Worm (Caenorhabditis elegans) whole organism, L1 larva: ENCODE measurements around the gene F17A9.4.
A peak's percentile ranks its signal among the peaks of the same experiment; 100 is the strongest.

Experiments
- C04F5.9 ChIP-seq: sonication (generic microtip); optimal IDR thresholded peaks from 2 replicates; lab custom pipeline; 2016; ENCODE audit warnings: missing genetic modification characterization, missing compliant biosample characterization
- C16A3.4 ChIP-seq: fragments of 150-350 bp; optimal IDR thresholded peaks from 2 replicates; lab custom pipeline; 2014; ENCODE audit warnings: missing biosample characterization, missing genetic modification characterization
- C34B4.2 ChIP-seq: sonication (generic microtip); optimal IDR thresholded peaks from 2 replicates; lab custom pipeline; 2017; ENCODE audit warnings: mild to moderate bottlenecking, missing genetic modification characterization, missing compliant biosample characterization
- Y116A8C.19 ChIP-seq: sonication (generic microtip); optimal IDR thresholded peaks from 2 replicates; lab custom pipeline; 2016; ENCODE audit warnings: missing compliant biosample characterization, missing genetic modification characterization, borderline replicate concordance
- aha-1 ChIP-seq: fragments of 150-350 bp; optimal IDR thresholded peaks from 2 replicates; lab custom pipeline; 2014; ENCODE audit warnings: missing biosample characterization, missing genetic modification characterization
- alr-1 ChIP-seq: fragments of 200-800 bp; sonication (Bioruptor generic); optimal IDR thresholded peaks from 2 replicates; lab custom pipeline; 2018; ENCODE audit warnings: borderline replicate concordance, mild to moderate bottlenecking, missing genetic modification characterization, missing compliant biosample characterization
- blmp-1 ChIP-seq: fragments of 150-350 bp; optimal IDR thresholded peaks from 2 replicates; lab custom pipeline; 2014; ENCODE audit warnings: missing biosample characterization, missing genetic modification characterization
- ceh-8 ChIP-seq: fragments of 200-800 bp; sonication (Bioruptor generic); optimal IDR thresholded peaks from 2 replicates; lab custom pipeline; 2018; ENCODE audit warnings: mild to moderate bottlenecking, missing genetic modification characterization, moderate library complexity, missing compliant biosample characterization
- ceh-82 ChIP-seq, 3 experiments: fragments of 150-350 bp in 1 of 3; sonication (generic microtip) in 2 of 3; optimal IDR thresholded peaks; 2 replicates each; lab custom pipeline; 2014 to 2017; ENCODE audit warnings: missing biosample characterization in 3 of 3, missing genetic modification characterization in 3 of 3
- dpl-1 ChIP-seq, 3 experiments: fragments of 150-350 bp in 2 of 3; sonication (generic microtip) in 1 of 3; optimal IDR thresholded peaks; 2 replicates each; lab custom pipeline; 2014 to 2017; ENCODE audit warnings: missing biosample characterization in 3 of 3, missing genetic modification characterization in 3 of 3, missing genetic modification reagents in 3 of 3
- dsc-1 ChIP-seq: sonication (generic microtip); optimal IDR thresholded peaks from 2 replicates; lab custom pipeline; 2016; ENCODE audit warnings: mild to moderate bottlenecking, missing genetic modification characterization, missing compliant biosample characterization
- efl-1 ChIP-seq, 4 experiments: fragments of 150-350 bp; optimal IDR thresholded peaks in 3 of 4; peaks in 1 of 4; 1 replicate in 1 of 4; 2 replicates in 3 of 4; lab custom pipeline; 2014; ENCODE audit warnings: missing biosample characterization in 2 of 4, missing genetic modification characterization in 2 of 4, missing genetic modification reagents in 2 of 4
- efl-3 ChIP-seq: fragments of 200-800 bp; sonication (Bioruptor generic); optimal IDR thresholded peaks from 2 replicates; lab custom pipeline; 2018; ENCODE audit warnings: mild to moderate bottlenecking, missing genetic modification characterization, missing compliant biosample characterization
- egl-13 ChIP-seq: sonication (generic microtip); optimal IDR thresholded peaks from 2 replicates; lab custom pipeline; 2016; ENCODE audit warnings: missing genotype, missing genetic modification reagents, missing genetic modification characterization, missing compliant biosample characterization
- egl-27 ChIP-seq, 2 experiments: fragments of 150-350 bp in 1 of 2; sonication (generic microtip); optimal IDR thresholded peaks; 3 replicates each; lab custom pipeline; 2017 to 2018; ENCODE audit warnings: missing biosample characterization in 2 of 2, missing genetic modification characterization in 2 of 2, missing genetic modification reagents in 2 of 2
- elt-3 ChIP-seq, 6 experiments: fragments of 150-350 bp in 1 of 6; sonication (generic microtip); optimal IDR thresholded peaks; 2 replicates each; lab custom pipeline; 2017 to 2018; ENCODE audit warnings: missing biosample characterization in 6 of 6, missing genetic modification characterization in 6 of 6, inconsistent platforms in 1 of 6
- fkh-8 ChIP-seq: sonication (generic microtip); optimal IDR thresholded peaks from 2 replicates; lab custom pipeline; 2016; ENCODE audit warnings: mild to moderate bottlenecking, missing genetic modification characterization, missing compliant biosample characterization
- fos-1 ChIP-seq: fragments of 150-350 bp; optimal IDR thresholded peaks from 2 replicates; lab custom pipeline; 2014; ENCODE audit warnings: missing biosample characterization, missing genetic modification characterization
- hlh-4 ChIP-seq: sonication (generic microtip); optimal IDR thresholded peaks from 2 replicates; lab custom pipeline; 2016; ENCODE audit warnings: mild to moderate bottlenecking, missing genetic modification characterization, missing compliant biosample characterization
- hpl-2 ChIP-seq: fragments of 150-350 bp; optimal IDR thresholded peaks from 2 replicates; lab custom pipeline; 2014; ENCODE audit warnings: missing biosample characterization, missing genetic modification reagents, missing genetic modification characterization
- lin-13 ChIP-seq: fragments of 150-350 bp; optimal IDR thresholded peaks from 2 replicates; lab custom pipeline; 2014; ENCODE audit warnings: missing biosample characterization, missing genetic modification reagents, missing genetic modification characterization
- lin-14 ChIP-seq: fragments of 200-800 bp; sonication (Bioruptor generic); optimal IDR thresholded peaks from 2 replicates; lab custom pipeline; 2018; ENCODE audit warnings: mild to moderate bottlenecking, missing genetic modification characterization, moderate library complexity, missing compliant biosample characterization
- lin-15B ChIP-seq: fragments of 150-350 bp; sonication (generic microtip); optimal IDR thresholded peaks from 3 replicates; lab custom pipeline; 2014; ENCODE audit warnings: missing biosample characterization, missing genetic modification characterization
- lin-35 ChIP-seq, 2 experiments: fragments of 150-350 bp; optimal IDR thresholded peaks; 2 replicates each; lab custom pipeline; 2014; ENCODE audit warnings: missing biosample characterization in 2 of 2, missing genetic modification characterization in 2 of 2, missing genetic modification reagents in 2 of 2
- lin-39 ChIP-seq: fragments of 150-350 bp; optimal IDR thresholded peaks from 2 replicates; lab custom pipeline; 2014; ENCODE audit warnings: missing biosample characterization, missing genetic modification reagents, missing genetic modification characterization
- lir-3 ChIP-seq: sonication (generic microtip); optimal IDR thresholded peaks from 2 replicates; lab custom pipeline; 2016; ENCODE audit warnings: mild to moderate bottlenecking, missing genetic modification characterization, moderate library complexity, missing compliant biosample characterization; ENCODE audit not compliant: poor library complexity
- lsy-2 ChIP-seq, 2 experiments: fragments of 150-350 bp; optimal IDR thresholded peaks; 2 replicates each; lab custom pipeline; 2014; ENCODE audit warnings: missing biosample characterization in 2 of 2, missing genetic modification characterization in 2 of 2
- mab-9 ChIP-seq: fragments of 200-800 bp; sonication (Bioruptor generic); IDR thresholded peaks from 2 replicates; pipeline ENCODE4 v1.3.6; 2022; ENCODE audit warnings: missing genetic modification reagents, missing genetic modification characterization, missing compliant biosample characterization
- mef-2 ChIP-seq: fragments of 150-350 bp; optimal IDR thresholded peaks from 2 replicates; lab custom pipeline; 2014; ENCODE audit warnings: missing biosample characterization, missing genetic modification characterization
- mep-1 ChIP-seq: fragments of 150-350 bp; optimal IDR thresholded peaks from 2 replicates; lab custom pipeline; 2014; ENCODE audit warnings: missing biosample characterization, missing genetic modification characterization
- nhr-11 ChIP-seq: fragments of 150-350 bp; optimal IDR thresholded peaks from 2 replicates; lab custom pipeline; 2014; ENCODE audit warnings: missing biosample characterization, missing genetic modification characterization
- nhr-12 ChIP-seq: sonication (generic microtip); optimal IDR thresholded peaks from 2 replicates; lab custom pipeline; 2017; ENCODE audit warnings: missing biosample characterization, missing genetic modification characterization
- nhr-19 ChIP-seq: fragments of 200-800 bp; sonication (Bioruptor generic); conservative IDR thresholded peaks from 2 replicates; pipeline ENCODE4 v1.3.6; 2022; ENCODE audit warnings: missing genetic modification characterization, missing compliant biosample characterization
- nhr-237 ChIP-seq: fragments of 150-350 bp; optimal IDR thresholded peaks from 2 replicates; lab custom pipeline; 2014; ENCODE audit warnings: missing biosample characterization, missing genetic modification characterization
- nhr-71 ChIP-seq: sonication (generic microtip); optimal IDR thresholded peaks from 2 replicates; lab custom pipeline; 2016; ENCODE audit warnings: mild to moderate bottlenecking, missing genetic modification characterization, moderate library complexity, missing compliant biosample characterization
- nhr-85 ChIP-seq: sonication (generic microtip); peaks from one replicate; lab custom pipeline; 2016; ENCODE audit warnings: missing genetic modification characterization, inconsistent platforms, missing compliant biosample characterization
- pag-3 ChIP-seq: sonication (generic microtip); optimal IDR thresholded peaks from 2 replicates; lab custom pipeline; 2017; ENCODE audit warnings: missing genetic modification characterization, mild to moderate bottlenecking, missing compliant biosample characterization, antibody characterized with exemption, borderline replicate concordance; ENCODE audit not compliant: insufficient read depth
- pqm-1 ChIP-seq: sonication (generic microtip); optimal IDR thresholded peaks from 3 replicates; lab custom pipeline; 2017; ENCODE audit warnings: missing biosample characterization, missing genetic modification characterization
- rnt-1 ChIP-seq: sonication (generic microtip); optimal IDR thresholded peaks from 2 replicates; lab custom pipeline; 2016; ENCODE audit warnings: mild to moderate bottlenecking, missing genetic modification characterization, moderate library complexity, missing compliant biosample characterization
- skn-1 ChIP-seq: fragments of 150-350 bp; optimal IDR thresholded peaks from 2 replicates; lab custom pipeline; 2014; ENCODE audit warnings: missing biosample characterization, missing genetic modification characterization
- snpc-4 ChIP-seq: fragments of 150-350 bp; optimal IDR thresholded peaks from 2 replicates; lab custom pipeline; 2014; ENCODE audit warnings: missing biosample characterization, missing genetic modification characterization
- sox-4 ChIP-seq: sonication (generic microtip); optimal IDR thresholded peaks from 2 replicates; lab custom pipeline; 2016; ENCODE audit warnings: missing genetic modification characterization, missing compliant biosample characterization
- sptf-1 ChIP-seq: fragments of 150-350 bp; optimal IDR thresholded peaks from 2 replicates; lab custom pipeline; 2014; ENCODE audit warnings: missing biosample characterization, missing genetic modification characterization
- sup-37 ChIP-seq: fragments of 200-800 bp; sonication (Bioruptor generic); optimal IDR thresholded peaks from 2 replicates; lab custom pipeline; 2018; ENCODE audit warnings: mild to moderate bottlenecking, missing genetic modification characterization, missing compliant biosample characterization
- swsn-7 ChIP-seq: sonication (generic microtip); optimal IDR thresholded peaks from 2 replicates; lab custom pipeline; 2016; ENCODE audit warnings: missing genetic modification characterization, missing compliant biosample characterization
- tbx-2 ChIP-seq: sonication (generic microtip); optimal IDR thresholded peaks from 2 replicates; lab custom pipeline; 2016; ENCODE audit warnings: missing genetic modification characterization, missing compliant biosample characterization
- tlp-1 ChIP-seq: fragments of 150-350 bp; optimal IDR thresholded peaks from 2 replicates; lab custom pipeline; 2014; ENCODE audit warnings: missing biosample characterization, missing genetic modification characterization
- unc-86 ChIP-seq: sonication (generic microtip); optimal IDR thresholded peaks from 2 replicates; lab custom pipeline; 2016; ENCODE audit warnings: missing genetic modification characterization, missing compliant biosample characterization
- unc-98 ChIP-seq: fragments of 200-800 bp; sonication (Bioruptor generic); IDR thresholded peaks from 2 replicates; pipeline ENCODE4 v1.3.6; 2022; ENCODE audit warnings: missing genetic modification characterization, missing compliant biosample characterization
- vab-15 ChIP-seq: sonication (generic microtip); optimal IDR thresholded peaks from 2 replicates; lab custom pipeline; 2017; ENCODE audit warnings: missing genotype, mild to moderate bottlenecking, missing genetic modification characterization, missing compliant biosample characterization
- xbp-1 ChIP-seq: sonication (generic microtip); optimal IDR thresholded peaks from 2 replicates; lab custom pipeline; 2016; ENCODE audit warnings: missing genetic modification characterization, missing compliant biosample characterization

The F17A9.4 gene

DNA sequence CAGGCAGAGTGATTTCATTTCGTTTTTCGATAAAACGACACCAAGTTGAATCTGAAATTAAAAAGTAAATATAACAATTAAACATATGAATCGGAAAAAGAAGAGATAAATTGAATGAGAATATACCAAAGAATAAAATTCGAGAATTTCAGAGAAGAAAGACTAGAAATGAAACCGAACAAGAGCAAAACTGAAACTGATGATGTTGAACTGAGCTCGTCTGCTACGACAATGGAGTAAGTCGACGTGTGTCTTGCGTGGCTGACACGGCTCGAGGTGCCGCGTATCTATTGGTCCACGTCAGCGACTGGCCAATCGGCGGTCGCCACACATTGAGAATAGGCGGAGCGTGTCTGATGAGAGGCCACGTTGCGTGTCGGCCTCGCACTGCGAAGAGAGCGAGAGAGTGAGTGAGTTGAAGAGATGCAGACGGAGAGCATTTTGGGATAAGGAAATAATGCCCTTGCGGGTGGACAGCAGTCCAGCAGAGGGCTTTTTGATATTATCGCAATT lies 9.9 kb downstream of the F17A9.4 start, which contains the start of gene crt-1:
Gene crt-1 (minus strand): TSS at position 51 of the 513 bp plus-strand sequence.
- peak; percentile 92 for TF ChIP-seq egl-13 (tag; lab: Kevin White, UChicago)
- TF ChIP-seq egl-27 (tag; optimal IDR thresholded peaks at IDR 0.05; lab: Kevin White, UChicago), result peak; percentile 26 to 73
- TF ChIP-seq C34B4.2, result no peak
- peak; percentile 63 for TF ChIP-seq snpc-4 (tag; lab: Kevin White, UChicago)
- TF ChIP-seq dsc-1 (tag; lab: Kevin White, UChicago), result peak; percentile 94
- TF ChIP-seq fkh-8 (tag; lab: Kevin White, UChicago), result peak; percentile 96
- TF ChIP-seq tlp-1 (tag; lab: Kevin White, UChicago), result no peak
- TF ChIP-seq nhr-19 (GFP tag; lab: Robert Waterston, UW), result peak; percentile 95
- no peak for TF ChIP-seq Y116A8C.19 (tag; lab: Kevin White, UChicago)
- peak; percentile 96 for TF ChIP-seq swsn-7 (tag; lab: Kevin White, UChicago)
- no peak for TF ChIP-seq nhr-12 (tag; lab: Kevin White, UChicago)
- peak; percentile 68 for TF ChIP-seq lin-39
- peak; percentile 63 for TF ChIP-seq C04F5.9 (tag; lab: Kevin White, UChicago)
- peak; percentile 76 to 92 (median 89) for TF ChIP-seq ceh-82 (tag; optimal IDR thresholded peaks at IDR 0.05; lab: Kevin White, UChicago)
- peak; percentile 93 for TF ChIP-seq unc-86
- TF ChIP-seq lin-35 (GFP tag; optimal IDR thresholded peaks at IDR 0.05; lab: Kevin White, UChicago), result peak; percentile 88
- TF ChIP-seq efl-1 (optimal IDR thresholded peaks at IDR 0.05; lab: Kevin White, UChicago), result peak; percentile 88 to 89
- peak; percentile 78 to 98 for TF ChIP-seq efl-1 (GFP tag; optimal IDR thresholded peaks at IDR 0.05 in 1 of 2; lab: Kevin White, UChicago)
- TF ChIP-seq xbp-1 (tag; lab: Kevin White, UChicago), result peak; percentile 100
- peak; percentile 94 for TF ChIP-seq rnt-1 (tag; lab: Kevin White, UChicago)
- TF ChIP-seq nhr-71 (tag; lab: Kevin White, UChicago), result peak; percentile 99
- peak; percentile 68 for TF ChIP-seq efl-3
- peak; percentile 73 for TF ChIP-seq nhr-237 (tag; lab: Kevin White, UChicago)
- TF ChIP-seq hpl-2 (GFP tag; lab: Kevin White, UChicago), result peak; percentile 42
- no peak for TF ChIP-seq unc-98 (GFP tag; lab: Robert Waterston, UW)
- TF ChIP-seq vab-15, result no peak
- no peak for TF ChIP-seq hlh-4 (tag; lab: Kevin White, UChicago)
- peak; percentile 85 for TF ChIP-seq mab-9 (GFP tag; lab: Robert Waterston, UW)
- TF ChIP-seq pag-3 (tag; lab: Kevin White, UChicago), result no peak
- no peak for TF ChIP-seq sptf-1
- peak; percentile 78 for TF ChIP-seq nhr-11
- TF ChIP-seq lin-14 (GFP tag; lab: Kevin White, UChicago), result peak; percentile 98
- TF ChIP-seq dpl-1 (GFP tag; optimal IDR thresholded peaks at IDR 0.05; lab: Kevin White, UChicago), result peak; percentile 79 to 83 (median 82)
- peak; percentile 72 for TF ChIP-seq fos-1 (tag; lab: Kevin White, UChicago)
- TF ChIP-seq alr-1 (tag; lab: Kevin White, UChicago), result no peak
- peak; percentile 81 for TF ChIP-seq mep-1 (tag; lab: Kevin White, UChicago)
- peak; percentile 95 for TF ChIP-seq sup-37
- TF ChIP-seq lin-13, result peak; percentile 95
- peak; percentile 94 for TF ChIP-seq nhr-85 (tag; lab: Kevin White, UChicago)
- no peak for TF ChIP-seq pqm-1 (tag; lab: Kevin White, UChicago)
- peak; percentile 73 for TF ChIP-seq skn-1 (tag; lab: Kevin White, UChicago)
- TF ChIP-seq ceh-8, result peak; percentile 88
- peak; percentile 79 for TF ChIP-seq C16A3.4 (tag; lab: Kevin White, UChicago)
- peak; percentile 95 to 96 for TF ChIP-seq lsy-2 (tag; optimal IDR thresholded peaks at IDR 0.05; lab: Kevin White, UChicago)
- peak; percentile 89 for TF ChIP-seq lin-15B (tag; lab: Kevin White, UChicago)
- TF ChIP-seq blmp-1 (tag; lab: Kevin White, UChicago), result peak; percentile 72
- TF ChIP-seq sox-4 (tag; lab: Kevin White, UChicago), result peak; percentile 80
- peak in 4 of 6 experiments; percentile 46 to 88 (median 75) for TF ChIP-seq elt-3 (tag; optimal IDR thresholded peaks at IDR 0.05; lab: Kevin White, UChicago)
- TF ChIP-seq lir-3 (tag; lab: Kevin White, UChicago), result peak; percentile 69
- peak; percentile 67 for TF ChIP-seq mef-2
- TF ChIP-seq aha-1 (tag; lab: Kevin White, UChicago), result peak; percentile 44
- TF ChIP-seq tbx-2, result peak; percentile 96
